Fruit fly (Drosophila melanogaster) whole organism, wandering third instar larva: ENCODE measurements around the gene Idgf1.

Experiments used
- Abd-B ChIP-seq: fragments of >200 bp; optimal IDR thresholded peaks from 2 replicates; lab custom pipeline; 2017; ENCODE audit warnings: missing biosample characterization, missing genetic modification characterization
- CG32264 ChIP-seq: fragments of 200-800 bp; sonication (Bioruptor generic); optimal IDR thresholded peaks from 2 replicates; lab custom pipeline; 2016; ENCODE audit warnings: missing biosample characterization, missing genetic modification characterization
- CG9705 ChIP-seq: fragments of 200-800 bp; sonication (Bioruptor generic); optimal IDR thresholded peaks from 2 replicates; lab custom pipeline; 2018; ENCODE audit warnings: missing biosample characterization, mild to moderate bottlenecking, missing genetic modification characterization
- CrebA ChIP-seq: fragments of 200-800 bp; sonication (Bioruptor generic); optimal IDR thresholded peaks from 2 replicates; lab custom pipeline; 2016; ENCODE audit warnings: missing biosample characterization, mild to moderate bottlenecking, missing genetic modification characterization, borderline replicate concordance
- Dfd ChIP-seq: fragments of >200 bp; optimal IDR thresholded peaks from 2 replicates; lab custom pipeline; 2017; ENCODE audit warnings: missing biosample characterization, missing genetic modification characterization
- Dif ChIP-seq: fragments of 200-275, 200-300 bp; sonication (Bioruptor generic); optimal IDR thresholded peaks from 2 replicates; lab custom pipeline; 2018; ENCODE audit warnings: missing biosample characterization, missing genetic modification characterization; ENCODE audit not compliant: partially characterized antibody
- GATAd ChIP-seq: sonication (Bioruptor generic); optimal IDR thresholded peaks from 2 replicates; lab custom pipeline; 2016; ENCODE audit warnings: missing biosample characterization, missing genetic modification characterization
- HLH106 ChIP-seq: fragments of 200-800 bp; optimal IDR thresholded peaks from 3 replicates; lab custom pipeline; 2019; ENCODE audit warnings: missing biosample characterization, mild to moderate bottlenecking, missing genetic modification characterization, moderate library complexity
- Hnf4 ChIP-seq: fragments of 200-800 bp; sonication (Bioruptor generic); optimal IDR thresholded peaks from 2 replicates; lab custom pipeline; 2016; ENCODE audit warnings: missing biosample characterization, mild to moderate bottlenecking, missing genetic modification characterization
- Hr78 ChIP-seq: fragments of >200 bp; optimal IDR thresholded peaks from 2 replicates; lab custom pipeline; 2017; ENCODE audit warnings: missing biosample characterization, missing genetic modification characterization
- Hr83 ChIP-seq: fragments of 200-300 bp; sonication (Bioruptor generic); optimal IDR thresholded peaks from 2 replicates; lab custom pipeline; 2016; ENCODE audit warnings: missing biosample characterization, mild to moderate bottlenecking, missing genetic modification characterization, moderate library complexity; ENCODE audit not compliant: poor library complexity, severe bottlenecking
- Jra ChIP-seq: sonication (Bioruptor generic); optimal IDR thresholded peaks from 2 replicates; lab custom pipeline; 2016; ENCODE audit warnings: missing biosample characterization, missing genetic modification characterization
- Mio ChIP-seq: sonication (Bioruptor generic); optimal IDR thresholded peaks from 2 replicates; lab custom pipeline; 2016; ENCODE audit warnings: missing biosample characterization, missing genetic modification characterization
- Myc ChIP-seq: fragments of >200 bp; optimal IDR thresholded peaks from 2 replicates; lab custom pipeline; 2017
- N ChIP-seq: fragments of >200 bp; optimal IDR thresholded peaks from 2 replicates; lab custom pipeline; 2018; ENCODE audit warnings: missing biosample characterization, missing external identifiers, missing genetic modification characterization
- OdsH ChIP-seq: fragments of 200-800 bp; sonication (Bioruptor generic); optimal IDR thresholded peaks from 2 replicates; lab custom pipeline; 2016; ENCODE audit warnings: missing biosample characterization, mild to moderate bottlenecking, missing genetic modification characterization
- Rel ChIP-seq, 2 experiments: fragments of 200-800 bp; sonication (Bioruptor generic) in 1 of 2; optimal IDR thresholded peaks; 2 replicates in 1 of 2; 3 replicates in 1 of 2; lab custom pipeline; 2016 to 2019; ENCODE audit warnings: mild to moderate bottlenecking in 2 of 2, missing biosample characterization in 2 of 2, missing genetic modification characterization in 2 of 2, moderate library complexity in 1 of 2
- Sp1 ChIP-seq: fragments of 200-800 bp; sonication (Bioruptor generic); optimal IDR thresholded peaks from 3 replicates; lab custom pipeline; 2019; ENCODE audit warnings: missing biosample characterization, mild to moderate bottlenecking, missing genetic modification characterization, moderate library complexity
- Vsx2 ChIP-seq: fragments of 200-300, 225-300 bp; sonication (Bioruptor generic); optimal IDR thresholded peaks from 2 replicates; lab custom pipeline; 2018; ENCODE audit warnings: missing biosample characterization, missing genetic modification characterization; ENCODE audit not compliant: partially characterized antibody
- br ChIP-seq: fragments of 200-800 bp; sonication (Bioruptor generic); optimal IDR thresholded peaks from 2 replicates; lab custom pipeline; 2016; ENCODE audit warnings: missing biosample characterization, missing genetic modification characterization
- brk ChIP-seq: fragments of 200-800 bp; sonication (Bioruptor generic); optimal IDR thresholded peaks from 2 replicates; lab custom pipeline; 2016; ENCODE audit warnings: missing biosample characterization, mild to moderate bottlenecking, missing genetic modification characterization
- dl ChIP-seq, 2 experiments: fragments of 175-275, 200-275 bp in 1 of 2; fragments of 200-275 bp in 1 of 2; sonication (Bioruptor generic); optimal IDR thresholded peaks; lab custom pipeline; 2018; ENCODE audit warnings: mild to moderate bottlenecking in 2 of 2, missing biosample characterization in 2 of 2, missing genetic modification characterization in 2 of 2, moderate library complexity in 2 of 2; ENCODE audit not compliant: partially characterized antibody in 2 of 2, insufficient read depth in 1 of 2
- dmrt93B ChIP-seq: fragments of 200-800 bp; sonication (Bioruptor generic); optimal IDR thresholded peaks from 2 replicates; lab custom pipeline; 2018; ENCODE audit warnings: missing biosample characterization, mild to moderate bottlenecking, missing genetic modification characterization
- dsf ChIP-seq: sonication (Bioruptor generic); optimal IDR thresholded peaks from 2 replicates; lab custom pipeline; 2016; ENCODE audit warnings: missing biosample characterization, missing genetic modification characterization, borderline replicate concordance
- ey ChIP-seq: fragments of 200-800 bp; sonication (Bioruptor generic); optimal IDR thresholded peaks from 2 replicates; lab custom pipeline; 2016; ENCODE audit warnings: missing biosample characterization, missing genetic modification characterization
- foxo ChIP-seq, 2 experiments: fragments of 200-800 bp; sonication (Bioruptor generic); optimal IDR thresholded peaks; 2 replicates in 1 of 2; 3 replicates in 1 of 2; lab custom pipeline; 2016 to 2017; ENCODE audit warnings: missing biosample characterization in 2 of 2, missing genetic modification characterization in 2 of 2
- fru ChIP-seq: fragments of 200-800 bp; sonication (Bioruptor generic); optimal IDR thresholded peaks from 3 replicates; lab custom pipeline; 2016; ENCODE audit warnings: missing biosample characterization, mild to moderate bottlenecking, missing genetic modification characterization
- h ChIP-seq: fragments of 200-800 bp; sonication (Bioruptor generic); optimal IDR thresholded peaks from 3 replicates; lab custom pipeline; 2016; ENCODE audit warnings: missing biosample characterization, mild to moderate bottlenecking, missing genetic modification characterization
- jim ChIP-seq: fragments of 175-275, 200-325 bp; sonication (Bioruptor generic); optimal IDR thresholded peaks from 2 replicates; lab custom pipeline; 2016; ENCODE audit warnings: missing biosample characterization, mild to moderate bottlenecking, missing genetic modification characterization
- lola ChIP-seq: fragments of >200 bp; optimal IDR thresholded peaks from 2 replicates; lab custom pipeline; 2017; ENCODE audit warnings: missing biosample characterization, missing genetic modification characterization
- pan ChIP-seq: fragments of >200 bp; optimal IDR thresholded peaks from 2 replicates; lab custom pipeline; 2017
- psq ChIP-seq: fragments of 200-800 bp; sonication (Bioruptor generic); optimal IDR thresholded peaks from 3 replicates; lab custom pipeline; 2017; ENCODE audit warnings: missing biosample characterization, mild to moderate bottlenecking, missing genetic modification characterization, moderate library complexity
- rgr ChIP-seq: fragments of 200-800 bp; sonication (Bioruptor generic); optimal IDR thresholded peaks from 3 replicates; lab custom pipeline; 2016; ENCODE audit warnings: missing biosample characterization, mild to moderate bottlenecking, missing genetic modification characterization
- sage ChIP-seq: fragments of 200-800 bp; sonication (Bioruptor generic); optimal IDR thresholded peaks from 2 replicates; lab custom pipeline; 2016; ENCODE audit warnings: missing biosample characterization, mild to moderate bottlenecking, missing genetic modification characterization
- sv ChIP-seq: fragments of 200-800 bp; sonication (Bioruptor generic); optimal IDR thresholded peaks from 3 replicates; lab custom pipeline; 2016; ENCODE audit warnings: missing biosample characterization, missing genetic modification characterization
- tai ChIP-seq: sonication (Bioruptor generic); optimal IDR thresholded peaks from 2 replicates; lab custom pipeline; 2016; ENCODE audit warnings: missing biosample characterization, missing genetic modification characterization
- usp ChIP-seq: fragments of >200 bp; optimal IDR thresholded peaks from 2 replicates; lab custom pipeline; 2017; ENCODE audit warnings: missing biosample characterization, missing genetic modification characterization
- woc ChIP-seq: sonication (Bioruptor generic); optimal IDR thresholded peaks from 2 replicates; lab custom pipeline; 2016; ENCODE audit warnings: missing biosample characterization, mild to moderate bottlenecking, missing genetic modification characterization

Gene Idgf1

dm6 chr2L:16469749-16470148 lies 24.7 kb downstream of the Idgf1 start:
- TF ChIP-seq sv (GFP tag; lab: Kevin White, UChicago) = no peak
- no peak for TF ChIP-seq dsf (GFP tag; lab: Kevin White, UChicago)
- no peak for TF ChIP-seq fru (GFP tag; lab: Kevin White, UChicago)
- no peak for TF ChIP-seq lola (GFP tag; lab: Kevin White, UChicago)
- TF ChIP-seq jim (GFP tag; lab: Kevin White, UChicago) = no peak
- TF ChIP-seq CG9705 (GFP tag; lab: Kevin White, UChicago) = no peak

- TF ChIP-seq pan (no peak), Dfd (GFP tag; lab: Kevin White, UChicago) (peak; percentile 98)
These were observed 27.1 kb downstream of the Idgf1 start for dm6 chr2L:16472184-16472583.

dm6 chr2L:16476517-16476916 lies 31.4 kb downstream of the Idgf1 start:
- TF ChIP-seq Dif (GFP tag; lab: Kevin White, UChicago) = no peak
- peak; percentile 11 for TF ChIP-seq Hnf4

- TF ChIP-seq ey (GFP tag; lab: Kevin White, UChicago) = peak; percentile 2
- no peak for TF ChIP-seq h (GFP tag; lab: Kevin White, UChicago)
These were observed 40.5 kb downstream of the Idgf1 start, which contains the start of gene dac for dm6 chr2L:16485643-16486000. dac (minus strand) TSS chr2L:16485998.

dm6 chr2L:16486001-16486793 lies 41.1 kb downstream of the Idgf1 start:
- TF ChIP-seq usp (GFP tag; lab: Kevin White, UChicago) (no peak), dl (GFP tag; optimal IDR thresholded peaks at IDR 0.05; lab: Kevin White, UChicago; ENCODE audit: insufficient read depth in 1 of 2, partially characterized antibody in 2 of 2) (peak; percentile 22 to 39), foxo (GFP tag; optimal IDR thresholded peaks at IDR 0.05; lab: Kevin White, UChicago) (peak in 1 of 2 experiments; percentile 54), Hnf4 (peak; percentile 77), CG32264 (GFP tag; lab: Kevin White, UChicago) (peak; percentile 56), Jra (GFP tag; lab: Kevin White, UChicago) (peak; percentile 75), sv (GFP tag; lab: Kevin White, UChicago) (no peak), dsf (GFP tag; lab: Kevin White, UChicago) (peak; percentile 33), pan (no peak), CrebA (GFP tag; lab: Kevin White, UChicago) (no peak), jim (GFP tag; lab: Kevin White, UChicago) (peak; percentile 94), Abd-B (GFP tag; lab: Kevin White, UChicago) (no peak), Dif (GFP tag; lab: Kevin White, UChicago) (peak; percentile 80), N (GFP tag; lab: Kevin White, UChicago) (peak; percentile 74), CG9705 (GFP tag; lab: Kevin White, UChicago) (no peak), h (GFP tag; lab: Kevin White, UChicago) (peak; percentile 51), dmrt93B (GFP tag; lab: Kevin White, UChicago) (peak; percentile 65), HLH106 (peak; percentile 30), br (GFP tag; lab: Kevin White, UChicago) (peak; percentile 25), woc (no peak), lola (GFP tag; lab: Kevin White, UChicago) (no peak), Vsx2 (peak; percentile 39), fru (GFP tag; lab: Kevin White, UChicago) (peak; percentile 51), Mio (GFP tag; lab: Kevin White, UChicago) (peak; percentile 43), OdsH (peak; percentile 53), tai (GFP tag; lab: Kevin White, UChicago) (peak; percentile 89), Dfd (GFP tag; lab: Kevin White, UChicago) (no peak), Hr78 (GFP tag; lab: Kevin White, UChicago) (no peak), rgr (GFP tag; lab: Kevin White, UChicago) (peak; percentile 81), brk (GFP tag; lab: Kevin White, UChicago) (peak; percentile 57), psq (GFP tag; lab: Kevin White, UChicago) (peak; percentile 69), ey (GFP tag; lab: Kevin White, UChicago) (peak; percentile 9), sage (GFP tag; lab: Kevin White, UChicago) (no peak), Hr83 (peak; percentile 98), GATAd (peak; percentile 29), Myc (lab: Kevin White, UChicago) (no peak), Rel (GFP tag; optimal IDR thresholded peaks at IDR 0.05; lab: Kevin White, UChicago) (no peak), Rel (tag; optimal IDR thresholded peaks at IDR 0.05; lab: Kevin White, UChicago) (peak; percentile 17), Sp1 (GFP tag; lab: Kevin White, UChicago) (peak; percentile 50)
